Worm (Caenorhabditis elegans) whole organism, midembryonic: Measurements from ENCODE around the gene W02B12.1.

Experiments used
- T22C8.4 ChIP-seq: fragments of 200-800 bp; sonication (Bioruptor generic); IDR thresholded peaks from 2 replicates; pipeline ENCODE4 v1.3.6; 2022; ENCODE audit warnings: missing genetic modification characterization, missing compliant biosample characterization
- cog-1 ChIP-seq: sonication (generic microtip); optimal IDR thresholded peaks from 2 replicates; lab custom pipeline; 2016; ENCODE audit warnings: missing genetic modification characterization, missing compliant biosample characterization
- flt-1 ChIP-seq: fragments of 200-800 bp; sonication (Bioruptor generic); IDR thresholded peaks from 2 replicates; pipeline ENCODE4 v1.3.6; 2022; ENCODE audit warnings: missing genetic modification characterization, missing compliant biosample characterization
- klf-2 ChIP-seq: fragments of 200-800 bp; sonication (Bioruptor generic); conservative IDR thresholded peaks from 2 replicates; pipeline ENCODE4 v1.3.6; 2022; ENCODE audit warnings: missing genetic modification reagents, missing genetic modification characterization, missing compliant biosample characterization
- med-1 ChIP-seq: sonication (generic microtip); optimal IDR thresholded peaks from 2 replicates; lab custom pipeline; 2017; ENCODE audit warnings: missing genetic modification characterization, mild to moderate bottlenecking, missing compliant biosample characterization, antibody characterized with exemption, missing genetic modification reagents; ENCODE audit not compliant: insufficient read depth
- ref-1 ChIP-seq: fragments of 200-800 bp; sonication (Bioruptor generic); conservative IDR thresholded peaks from 2 replicates; pipeline ENCODE4 v1.3.6; 2022; ENCODE audit warnings: missing genetic modification reagents, missing genetic modification characterization, missing compliant biosample characterization
- tab-1 ChIP-seq: fragments of 200-800 bp; sonication (Bioruptor generic); IDR thresholded peaks from 2 replicates; pipeline ENCODE4 v1.3.6; 2022; ENCODE audit warnings: missing genetic modification characterization, missing compliant biosample characterization
- ztf-23 ChIP-seq: fragments of 200-800 bp; sonication (Bioruptor generic); IDR thresholded peaks from 2 replicates; pipeline ENCODE4 v1.3.6; 2022; ENCODE audit warnings: missing genetic modification reagents, missing genetic modification characterization, missing compliant biosample characterization

ce11 chrII:11424579-11425316 lies 24.1 kb upstream of the W02B12.1 start, which contains the start of gene C05D12.3:
- TF ChIP-seq cog-1 (tag; lab: Kevin White, UChicago) (no peak), med-1 (GFP tag; lab: Kevin White, UChicago) (no peak), flt-1 (GFP tag; lab: Robert Waterston, UW) (no peak), ztf-23 (no peak), T22C8.4 (no peak), tab-1 (GFP tag; lab: Robert Waterston, UW) (no peak), ref-1 (GFP tag; lab: Robert Waterston, UW) (no peak), klf-2 (GFP tag; lab: Robert Waterston, UW) (no peak)
